Fruit fly (Drosophila melanogaster) whole organism, embryonic: ENCODE data around the gene CG13144.

ENCODE experiments used
- ATbp ChIP-seq: fragments of 200-800 bp; sonication (Bioruptor generic); optimal IDR thresholded peaks from 2 replicates; lab custom pipeline; 2017; ENCODE audit warnings: missing biosample characterization, mild to moderate bottlenecking, missing genetic modification characterization, missing genetic modification reagents
- Ada2b ChIP-seq: fragments of 200-800 bp; sonication (Bioruptor generic); IDR thresholded peaks from 2 replicates; pipeline ENCODE4 v1.3.6; 2022; ENCODE audit warnings: missing biosample characterization, missing genetic modification characterization
- Antp ChIP-seq: fragments of 200-800 bp; sonication (Bioruptor generic); optimal IDR thresholded peaks from 3 replicates; lab custom pipeline; 2016; ENCODE audit warnings: missing biosample characterization, missing genetic modification characterization
- C15 ChIP-seq: fragments of 200-800 bp; sonication (Bioruptor generic); IDR thresholded peaks from 3 replicates; pipeline ENCODE4 v1.3.6; 2022; ENCODE audit warnings: missing biosample characterization, missing genetic modification characterization
- CG10147 ChIP-seq: fragments of 200-800 bp; sonication (Bioruptor generic); optimal IDR thresholded peaks from 2 replicates; lab custom pipeline; 2019; ENCODE audit warnings: missing biosample characterization, mild to moderate bottlenecking, missing genetic modification characterization, moderate library complexity
- CG1024 ChIP-seq: fragments of 200-800 bp; sonication (Bioruptor generic); IDR thresholded peaks from 2 replicates; pipeline ENCODE4 v1.3.6; 2022; ENCODE audit warnings: missing biosample characterization, missing genetic modification characterization
- CG10462 ChIP-seq: fragments of 200-800 bp; sonication (Bioruptor generic); optimal IDR thresholded peaks from 2 replicates; lab custom pipeline; 2016; ENCODE audit warnings: missing biosample characterization, missing genetic modification characterization
- CG11560 ChIP-seq: fragments of 200-800 bp; sonication (Bioruptor generic); IDR thresholded peaks from 3 replicates; pipeline ENCODE4 v1.3.6; 2022; ENCODE audit warnings: missing biosample characterization, missing genetic modification characterization
- CG14860 ChIP-seq: fragments of 200-800 bp; sonication (Bioruptor generic); IDR thresholded peaks from 3 replicates; pipeline ENCODE4 v1.3.6; 2022; ENCODE audit warnings: missing biosample characterization, missing genetic modification characterization; ENCODE audit not compliant: partially characterized antibody
- CG16813 ChIP-seq: fragments of 200-800 bp; sonication (Bioruptor generic); IDR thresholded peaks from 3 replicates; pipeline ENCODE4 v1.3.6; 2022; ENCODE audit warnings: missing biosample characterization, missing genetic modification characterization; ENCODE audit not compliant: partially characterized antibody
- CG17829 ChIP-seq: fragments of 200-800 bp; optimal IDR thresholded peaks from 2 replicates; lab custom pipeline; 2019; ENCODE audit warnings: missing biosample characterization, mild to moderate bottlenecking, missing genetic modification characterization, moderate library complexity
- CG32767 ChIP-seq: fragments of 200-800 bp; sonication (Bioruptor generic); IDR thresholded peaks from 2 replicates; pipeline ENCODE4 v1.3.6; 2022; ENCODE audit warnings: missing biosample characterization, missing genetic modification characterization
- CG32772 ChIP-seq: fragments of 200-800 bp; sonication (Bioruptor generic); IDR thresholded peaks from 2 replicates; pipeline ENCODE4 v1.3.6; 2022; ENCODE audit warnings: missing biosample characterization, missing genetic modification characterization
- CG4282 ChIP-seq: fragments of 200-800 bp; sonication (Bioruptor generic); optimal IDR thresholded peaks from 2 replicates; lab custom pipeline; 2016; ENCODE audit warnings: missing biosample characterization, missing genetic modification characterization
- CG4404 ChIP-seq: fragments of 200-800 bp; sonication (Bioruptor generic); IDR thresholded peaks from 2 replicates; pipeline ENCODE4 v1.3.6; 2022; ENCODE audit warnings: missing biosample characterization, missing genetic modification characterization
- CG4730 ChIP-seq: fragments of 200-800 bp; sonication (Bioruptor generic); IDR thresholded peaks from 2 replicates; pipeline ENCODE4 v1.3.6; 2022; ENCODE audit warnings: missing biosample characterization, missing genetic modification characterization
- CG6272 ChIP-seq: fragments of 200-800 bp; sonication (Bioruptor generic); IDR thresholded peaks from 2 replicates; pipeline ENCODE4 v1.3.6; 2022; ENCODE audit warnings: missing biosample characterization, missing genetic modification characterization
- CG6791 ChIP-seq: fragments of 200-800 bp; sonication (Bioruptor generic); IDR thresholded peaks from 3 replicates; pipeline ENCODE4 v1.3.6; 2022; ENCODE audit warnings: missing biosample characterization, missing genetic modification characterization; ENCODE audit not compliant: partially characterized antibody
- CG7963 ChIP-seq: fragments of 200-800 bp; sonication (Bioruptor generic); IDR thresholded peaks from 3 replicates; pipeline ENCODE4 v1.3.6; 2022; ENCODE audit warnings: missing biosample characterization, missing genetic modification characterization; ENCODE audit not compliant: partially characterized antibody
- CG8388 ChIP-seq: fragments of 200-800 bp; sonication (Bioruptor generic); optimal IDR thresholded peaks from 2 replicates; lab custom pipeline; 2019; ENCODE audit warnings: missing biosample characterization, mild to moderate bottlenecking, missing genetic modification characterization, moderate library complexity
- Deaf1 ChIP-seq: fragments of 200-800 bp; optimal IDR thresholded peaks from 3 replicates; lab custom pipeline; 2019; ENCODE audit warnings: missing biosample characterization, mild to moderate bottlenecking, missing genetic modification characterization, moderate library complexity
- Dp ChIP-seq: fragments of 200-800 bp; sonication (Bioruptor generic); optimal IDR thresholded peaks from 2 replicates; lab custom pipeline; 2018; ENCODE audit warnings: missing biosample characterization, mild to moderate bottlenecking, missing genetic modification characterization, moderate library complexity
- Elba2 ChIP-seq: fragments of 200-800 bp; sonication (Bioruptor generic); optimal IDR thresholded peaks from 3 replicates; lab custom pipeline; 2016; ENCODE audit warnings: missing biosample characterization, missing genetic modification characterization
- Fer3 ChIP-seq: fragments of 200-800 bp; sonication (Bioruptor generic); optimal IDR thresholded peaks from 2 replicates; lab custom pipeline; 2018; ENCODE audit warnings: missing biosample characterization, mild to moderate bottlenecking, missing genetic modification characterization, moderate library complexity
- Gsc ChIP-seq: fragments of 200-800 bp; sonication (Bioruptor generic); IDR thresholded peaks from 2 replicates; pipeline ENCODE4 v1.3.6; 2022; ENCODE audit warnings: missing biosample characterization, missing genetic modification characterization
- H15 ChIP-seq: fragments of 200-800 bp; sonication (Bioruptor generic); IDR thresholded peaks from 3 replicates; pipeline ENCODE4 v1.3.6; 2022; ENCODE audit warnings: missing biosample characterization, missing genetic modification characterization
- HLH4C ChIP-seq: fragments of 200-800 bp; sonication (Bioruptor generic); IDR thresholded peaks from 3 replicates; pipeline ENCODE4 v1.3.6; 2022; ENCODE audit warnings: missing biosample characterization, missing genetic modification characterization; ENCODE audit not compliant: partially characterized antibody
- HmgD ChIP-seq: fragments of 200-800 bp; sonication (Bioruptor generic); optimal IDR thresholded peaks from 3 replicates; lab custom pipeline; 2016; ENCODE audit warnings: missing biosample characterization, missing genetic modification characterization
- Hmr ChIP-seq: fragments of 200-800 bp; sonication (Bioruptor generic); optimal IDR thresholded peaks from 3 replicates; lab custom pipeline; 2017; ENCODE audit warnings: mild to moderate bottlenecking, missing biosample characterization, missing genetic modification reagents, missing genetic modification characterization
- Hmx ChIP-seq: fragments of 200-800 bp; sonication (Bioruptor generic); optimal IDR thresholded peaks from 2 replicates; lab custom pipeline; 2016; ENCODE audit warnings: missing biosample characterization, missing genetic modification characterization
- Myb ChIP-seq: fragments of 200-800 bp; sonication (Bioruptor generic); optimal IDR thresholded peaks from 2 replicates; lab custom pipeline; 2016; ENCODE audit warnings: missing biosample characterization, missing genetic modification characterization
- Neu2 ChIP-seq: fragments of 200-800 bp; sonication (Bioruptor generic); optimal IDR thresholded peaks from 3 replicates; lab custom pipeline; 2016; ENCODE audit warnings: missing biosample characterization, missing genetic modification characterization, borderline replicate concordance
- Optix ChIP-seq: fragments of 200-800 bp; sonication (Bioruptor generic); IDR thresholded peaks from 3 replicates; pipeline ENCODE4 v1.3.6; 2022; ENCODE audit warnings: missing biosample characterization, missing genetic modification characterization
- Rfx ChIP-seq: fragments of 200-800 bp; sonication (Bioruptor generic); IDR thresholded peaks from 2 replicates; pipeline ENCODE4 v1.3.6; 2022; ENCODE audit warnings: missing biosample characterization, missing genetic modification characterization
- TFAM ChIP-seq: fragments of 200-800 bp; sonication (Bioruptor generic); optimal IDR thresholded peaks from 2 replicates; lab custom pipeline; 2017; ENCODE audit warnings: missing biosample characterization, missing genetic modification characterization, inconsistent platforms
- Trl ChIP-seq, 3 experiments: fragments of >200 bp in 2 of 3; fragments of 200-800 bp in 1 of 3; sonication (Bioruptor generic) in 1 of 3; optimal IDR thresholded peaks; 2 replicates in 1 of 3; 3 replicates in 2 of 3; lab custom pipeline; 2016 to 2017; ENCODE audit warnings: missing biosample characterization in 1 of 3, missing genetic modification characterization in 1 of 3
- ewg ChIP-seq: fragments of 200-800 bp; sonication (Bioruptor generic); optimal IDR thresholded peaks from 3 replicates; lab custom pipeline; 2017; ENCODE audit warnings: mild to moderate bottlenecking, missing biosample characterization, missing genetic modification reagents, missing genetic modification characterization
- eyg ChIP-seq: fragments of 200-800 bp; sonication (Bioruptor generic); optimal IDR thresholded peaks from 3 replicates; lab custom pipeline; 2016; ENCODE audit warnings: missing biosample characterization, missing genetic modification characterization
- fd3F ChIP-seq: fragments of 200-800 bp; sonication (Bioruptor generic); optimal IDR thresholded peaks from 2 replicates; lab custom pipeline; 2018; ENCODE audit warnings: missing biosample characterization, mild to moderate bottlenecking, missing genetic modification characterization, moderate library complexity
- gsb ChIP-seq: fragments of 200-800 bp; sonication (Bioruptor generic); IDR thresholded peaks from 2 replicates; pipeline ENCODE4 v1.3.6; 2022; ENCODE audit warnings: missing biosample characterization, missing genetic modification characterization
- insv ChIP-seq, 2 experiments: fragments of 200-800 bp; sonication (Bioruptor generic); optimal IDR thresholded peaks; 3 replicates each; lab custom pipeline; 2016 to 2018; ENCODE audit warnings: missing biosample characterization in 2 of 2, missing genetic modification characterization in 2 of 2
- jigr1 ChIP-seq: fragments of 200-800 bp; sonication (Bioruptor generic); IDR thresholded peaks from 3 replicates; pipeline ENCODE4 v1.3.6; 2022; ENCODE audit warnings: missing biosample characterization, missing genetic modification characterization
- luna ChIP-seq: fragments of 200-800 bp; sonication (Bioruptor generic); optimal IDR thresholded peaks from 2 replicates; lab custom pipeline; 2016; ENCODE audit warnings: missing biosample characterization, missing genetic modification characterization
- nerfin-2 ChIP-seq: fragments of 200-800 bp; sonication (Bioruptor generic); IDR thresholded peaks from 2 replicates; pipeline ENCODE4 v1.3.6; 2022; ENCODE audit warnings: missing biosample characterization, missing genetic modification characterization; ENCODE audit not compliant: partially characterized antibody
- sens-2 ChIP-seq: fragments of 200-800 bp; sonication (Bioruptor generic); IDR thresholded peaks from 2 replicates; pipeline ENCODE4 v1.3.6; 2022; ENCODE audit warnings: missing biosample characterization, missing genetic modification characterization
- slp2 ChIP-seq: fragments of 200-800 bp; sonication (Bioruptor generic); optimal IDR thresholded peaks from 2 replicates; lab custom pipeline; 2016; ENCODE audit warnings: missing biosample characterization, missing genetic modification characterization
- stwl ChIP-seq: fragments of 200-800 bp; sonication (Bioruptor generic); optimal IDR thresholded peaks from 3 replicates; lab custom pipeline; 2018; ENCODE audit warnings: missing biosample characterization, mild to moderate bottlenecking, missing genetic modification characterization, moderate library complexity
- tgo ChIP-seq: fragments of 200-800 bp; sonication (Bioruptor generic); IDR thresholded peaks from 3 replicates; pipeline ENCODE4 v1.3.6; 2022; ENCODE audit warnings: missing biosample characterization, missing genetic modification characterization
- usp ChIP-seq: fragments of >200 bp; optimal IDR thresholded peaks from 2 replicates; lab custom pipeline; 2017; ENCODE audit warnings: missing biosample characterization, missing genetic modification characterization
- vfl ChIP-seq: fragments of 200-800 bp; sonication (Bioruptor generic); optimal IDR thresholded peaks from 2 replicates; lab custom pipeline; 2016; ENCODE audit warnings: missing biosample characterization, missing genetic modification characterization
- wek ChIP-seq: fragments of 200-800 bp; sonication (Bioruptor generic); optimal IDR thresholded peaks from 3 replicates; lab custom pipeline; 2018; ENCODE audit warnings: missing biosample characterization, mild to moderate bottlenecking, missing genetic modification characterization, moderate library complexity
- yki ChIP-seq: fragments of >200 bp; optimal IDR thresholded peaks from 3 replicates; lab custom pipeline; 2018

The CG13144 gene

dm6 chr2L:10483073-10483472, 8.2 kb downstream of the CG13144 start, which contains the start of gene Grip75 (continued):
- TF ChIP-seq insv (GFP tag; optimal IDR thresholded peaks at IDR 0.05; lab: Kevin White, UChicago) = no peak
- no peak for TF ChIP-seq vfl (GFP tag; lab: Kevin White, UChicago)
- no peak for TF ChIP-seq Gsc (GFP tag; lab: Robert Waterston, UW)
- TF ChIP-seq CG17829 (tag; lab: Kevin White, UChicago) = no peak
- TF ChIP-seq Hmr (GFP tag; lab: Kevin White, UChicago) = no peak
- no peak for TF ChIP-seq Rfx (GFP tag; lab: Robert Waterston, UW)
- TF ChIP-seq TFAM (GFP tag; lab: Kevin White, UChicago) = no peak
- TF ChIP-seq CG4404 (GFP tag; lab: Robert Waterston, UW) = no peak
- TF ChIP-seq ATbp (GFP tag; lab: Kevin White, UChicago) = no peak
- TF ChIP-seq Neu2 (GFP tag; lab: Kevin White, UChicago) = no peak
- TF ChIP-seq CG16813 = peak; percentile 56; the same call in 2 of the 3 replicates
- no peak for TF ChIP-seq CG7963
- no peak for TF ChIP-seq tgo (GFP tag; lab: Robert Waterston, UW)
- no peak for TF ChIP-seq CG8388 (GFP tag; lab: Kevin White, UChicago)
- no peak for TF ChIP-seq jigr1 (GFP tag; lab: Robert Waterston, UW)
- peak; percentile 75 for TF ChIP-seq CG6791 (GFP tag; lab: Robert Waterston, UW)
- no peak for TF ChIP-seq Hmx (GFP tag; lab: Kevin White, UChicago)
- TF ChIP-seq gsb = no peak
- no peak for TF ChIP-seq Fer3
- TF ChIP-seq CG1024 (GFP tag; lab: Robert Waterston, UW) = no peak
- peak; percentile 99 for TF ChIP-seq wek
- no peak for TF ChIP-seq H15
- no peak for TF ChIP-seq Optix (GFP tag; lab: Robert Waterston, UW)
- TF ChIP-seq usp = no peak
- TF ChIP-seq stwl (tag; lab: Kevin White, UChicago) = peak; percentile 53
- no peak for TF ChIP-seq eyg (GFP tag; lab: Kevin White, UChicago)
- no peak for TF ChIP-seq sens-2
- no peak for TF ChIP-seq ewg (GFP tag; lab: Kevin White, UChicago)
- TF ChIP-seq Deaf1 (tag; lab: Kevin White, UChicago) = no peak
- TF ChIP-seq CG10462 (GFP tag; lab: Kevin White, UChicago) = no peak
- TF ChIP-seq CG32767 (GFP tag; lab: Robert Waterston, UW) = no peak
- no peak for TF ChIP-seq Trl (optimal IDR thresholded peaks at IDR 0.05; lab: Kevin White, UChicago)
- no peak for TF ChIP-seq Trl (GFP tag; optimal IDR thresholded peaks at IDR 0.05; lab: Kevin White, UChicago)
- TF ChIP-seq CG32772 = no peak
- peak; percentile 32; the same call in 1 of the 3 replicates for TF ChIP-seq HLH4C
- peak; percentile 66; the same call in 1 of the 2 replicates for TF ChIP-seq nerfin-2 (GFP tag; lab: Robert Waterston, UW)
- no peak for TF ChIP-seq Antp (GFP tag; lab: Kevin White, UChicago)
- TF ChIP-seq CG4730 (GFP tag; lab: Robert Waterston, UW) = no peak
- TF ChIP-seq HmgD (GFP tag; lab: Kevin White, UChicago) = no peak
- TF ChIP-seq CG6272 (GFP tag; lab: Robert Waterston, UW) = no peak
- TF ChIP-seq Ada2b (GFP tag; lab: Robert Waterston, UW) = no peak
- TF ChIP-seq Myb (GFP tag; lab: Kevin White, UChicago) = peak; percentile 49
- TF ChIP-seq CG11560 (tag; lab: Robert Waterston, UW) = no peak
- TF ChIP-seq slp2 (GFP tag; lab: Kevin White, UChicago) = no peak
- no peak for TF ChIP-seq CG10147
- TF ChIP-seq Dp = peak; percentile 95
- no peak for TF ChIP-seq fd3F (GFP tag; lab: Kevin White, UChicago)
- TF ChIP-seq CG4282 (GFP tag; lab: Kevin White, UChicago) = no peak
- TF ChIP-seq C15 = no peak
- no peak for TF ChIP-seq yki (lab: Kevin White, UChicago)
- no peak for TF ChIP-seq Elba2 (GFP tag; lab: Kevin White, UChicago)
- TF ChIP-seq CG14860 (GFP tag; lab: Robert Waterston, UW) = no peak
- TF ChIP-seq luna = no peak
